Worm (Caenorhabditis elegans): ENCODE measurements around the gene ets-4.

The ets-4 gene

DNA sequence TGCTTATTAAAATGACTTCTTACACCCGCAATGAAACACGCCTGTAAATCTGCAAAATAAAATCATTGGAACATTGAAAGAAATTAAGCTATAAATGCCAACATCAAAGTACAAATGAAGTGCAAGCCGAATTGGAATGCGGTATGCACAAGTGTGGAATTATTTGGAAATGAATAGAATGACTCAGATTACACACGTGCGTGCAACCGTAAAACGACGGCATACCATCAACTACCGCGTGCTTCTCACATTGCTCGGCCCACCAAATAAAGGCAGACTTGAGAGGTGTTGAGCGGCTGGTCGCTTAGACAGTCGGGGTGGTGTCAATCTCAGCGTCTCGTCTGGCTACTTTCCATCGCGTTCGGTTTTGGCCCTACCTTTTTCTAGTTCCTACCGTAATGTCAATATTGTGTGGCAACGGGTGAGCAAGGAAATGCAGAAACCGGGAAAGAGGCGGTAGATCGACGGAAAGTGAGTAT, 43.7 kb downstream of the ets-4 start, which contains the start of gene aaim-1:
aaim-1 (minus strand) TSS at position 51 of the 479 bp plus-strand sequence.
- no peak for TF ChIP-seq zip-5 (tag; optimal IDR thresholded peaks at IDR 0.05)
- TF ChIP-seq ceh-34 (tag; optimal IDR thresholded peaks at IDR 0.05) = peak; percentile 32

DNA sequence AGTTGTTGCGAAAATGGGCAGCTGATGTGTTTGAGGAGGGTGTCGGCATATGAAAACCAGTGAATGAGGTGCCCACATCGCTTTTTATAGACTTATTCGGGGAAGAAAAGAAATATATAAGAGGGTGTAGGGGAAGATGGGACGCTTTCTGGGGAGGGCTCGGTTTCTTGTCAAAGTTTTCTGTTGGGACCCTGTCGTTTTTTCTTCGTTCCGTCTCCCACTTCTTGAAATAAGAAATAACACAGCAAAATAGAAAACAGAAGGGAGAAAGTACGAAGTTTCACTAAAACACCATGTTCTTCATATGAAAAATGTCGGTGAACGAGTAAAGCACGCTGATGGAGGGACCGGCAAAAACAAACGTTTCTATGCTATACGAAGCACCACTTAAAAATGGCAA, 50.9 kb downstream of the ets-4 start, which contains the start of gene dop-3:
dop-3 (minus strand) TSS at position 101 of the 400 bp plus-strand sequence.
- no peak for TF ChIP-seq unc-42 (tag; optimal IDR thresholded peaks at IDR 0.05)
- TF ChIP-seq sox-4 (tag; optimal IDR thresholded peaks at IDR 0.05) = no peak
- no peak for TF ChIP-seq che-1 (tag; optimal IDR thresholded peaks at IDR 0.05)
- no peak for TF ChIP-seq fax-1 (tag; optimal IDR thresholded peaks at IDR 0.05)
- no peak for TF ChIP-seq ceh-24 (tag; optimal IDR thresholded peaks at IDR 0.05)
- no peak for TF ChIP-seq hlh-15 (tag; optimal IDR thresholded peaks at IDR 0.05)
- TF ChIP-seq C08G9.2 (tag; optimal IDR thresholded peaks at IDR 0.05) = no peak
- TF ChIP-seq eyg-1 (tag; optimal IDR thresholded peaks at IDR 0.05) = no peak
- no peak for TF ChIP-seq ceh-19 (GFP tag; optimal IDR thresholded peaks at IDR 0.05)
- no peak for TF ChIP-seq ceh-6 (GFP tag; optimal IDR thresholded peaks at IDR 0.05)
- no peak for TF ChIP-seq ama-1 (optimal IDR thresholded peaks at IDR 0.05)
- no peak for TF ChIP-seq madf-2 (tag; optimal IDR thresholded peaks at IDR 0.05)
- no peak for TF ChIP-seq dmd-4 (tag; optimal IDR thresholded peaks at IDR 0.05; ENCODE audit: borderline replicate concordance)
- TF ChIP-seq pha-4 (tag; optimal IDR thresholded peaks at IDR 0.05) = no peak
- TF ChIP-seq unc-55 (GFP tag; optimal IDR thresholded peaks at IDR 0.05) = no peak
- TF ChIP-seq zip-5 (tag; optimal IDR thresholded peaks at IDR 0.05) = no peak
- no peak for TF ChIP-seq hlh-13 (GFP tag; optimal IDR thresholded peaks at IDR 0.05)
- TF ChIP-seq ceh-2 (tag; optimal IDR thresholded peaks at IDR 0.05) = no peak
